Fruit fly (Drosophila melanogaster): Measurements from ENCODE around the gene CG3223.

Gene CG3223

dm6 chr3R:7977011-7977925 lies 31.9 kb upstream of the CG3223 start (continued):
- TF ChIP-seq CG13424 (tag; optimal IDR thresholded peaks at IDR 0.05): peak; percentile 7
- TF ChIP-seq Pdp1 (GFP tag; optimal IDR thresholded peaks at IDR 0.05): peak; percentile 10 to 94
- no peak for TF ChIP-seq hbn (GFP tag; IDR thresholded peaks at IDR 0.05; ENCODE audit: partially characterized antibody)
- peak; percentile 94 for TF ChIP-seq oc (tag; optimal IDR thresholded peaks at IDR 0.05)
- TF ChIP-seq CG15269 (tag; optimal IDR thresholded peaks at IDR 0.05): peak; percentile 13
- TF ChIP-seq wor (GFP tag; IDR thresholded peaks at IDR 0.05): no peak
- TF ChIP-seq MBD-R2 (GFP tag; IDR thresholded peaks at IDR 0.05): peak; percentile 35; the same call in 1 of the 2 replicates
- TF ChIP-seq Myb (GFP tag; optimal IDR thresholded peaks at IDR 0.05): peak; percentile 54
- TF ChIP-seq CG15601 (tag; optimal IDR thresholded peaks at IDR 0.05): peak; percentile 44
- peak; percentile 86 for TF ChIP-seq Lhr (GFP tag; optimal IDR thresholded peaks at IDR 0.05)
- TF ChIP-seq Atf6 (GFP tag; IDR thresholded peaks at IDR 0.05): 0 out of 2 replicates have a peak, but pooled peaks have one; percentile 35
- TF ChIP-seq Opbp (GFP tag; IDR thresholded peaks at IDR 0.05; ENCODE audit: partially characterized antibody): peak; percentile 58; the same call in 1 of the 3 replicates
- TF ChIP-seq CG7556 (GFP tag; optimal IDR thresholded peaks at IDR 0.05): no peak
- TF ChIP-seq CG5245 (GFP tag; optimal IDR thresholded peaks at IDR 0.05): no peak
- TF ChIP-seq CG1233 (GFP tag; optimal IDR thresholded peaks at IDR 0.05): peak; percentile 29
- peak; percentile 70 for TF ChIP-seq HmgD (GFP tag; optimal IDR thresholded peaks at IDR 0.05)
- TF ChIP-seq Dref (GFP tag; IDR thresholded peaks at IDR 0.05): peak; percentile 43; the same call in 1 of the 2 replicates
- no peak for TF ChIP-seq tap (tag; optimal IDR thresholded peaks at IDR 0.05)
- peak; percentile 89 for TF ChIP-seq abd-A (tag; optimal IDR thresholded peaks at IDR 0.05)
- peak; percentile 4 for TF ChIP-seq odd (GFP tag; optimal IDR thresholded peaks at IDR 0.05)
- TF ChIP-seq CG2712 (tag; optimal IDR thresholded peaks at IDR 0.05): peak; percentile 67
- no peak for TF ChIP-seq CG14014 (GFP tag; IDR thresholded peaks at IDR 0.05)
- TF ChIP-seq CG15514 (GFP tag; optimal IDR thresholded peaks at IDR 0.05): peak; percentile 77
- TF ChIP-seq CG18619 (GFP tag; optimal IDR thresholded peaks at IDR 0.05): no peak
- TF ChIP-seq CG2202 (tag; optimal IDR thresholded peaks at IDR 0.05): peak; percentile 28
- 0 out of 2 replicates have a peak, but pooled peaks have one; percentile 6 for TF ChIP-seq lmd (GFP tag; IDR thresholded peaks at IDR 0.05)
- peak; percentile 55 for TF ChIP-seq nmo (GFP tag; optimal IDR thresholded peaks at IDR 0.05)
- TF ChIP-seq ssp (GFP tag; IDR thresholded peaks at IDR 0.05): peak; percentile 76
- TF ChIP-seq CG10543 (GFP tag; optimal IDR thresholded peaks at IDR 0.05): peak; percentile 72
- TF ChIP-seq Deaf1 (tag; optimal IDR thresholded peaks at IDR 0.05): peak; percentile 50
- peak; percentile 10 for TF ChIP-seq CG12155 (GFP tag; optimal IDR thresholded peaks at IDR 0.05)
- TF ChIP-seq pita (GFP tag; optimal IDR thresholded peaks at IDR 0.05): no peak
- TF ChIP-seq CG2875 (GFP tag; optimal IDR thresholded peaks at IDR 0.05): peak; percentile 36
- TF ChIP-seq lilli (GFP tag; optimal IDR thresholded peaks at IDR 0.05): peak; percentile 43
- no peak for TF ChIP-seq Trl (optimal IDR thresholded peaks at IDR 0.05)
- no peak for TF ChIP-seq Trl (GFP tag; optimal IDR thresholded peaks at IDR 0.05)
- TF ChIP-seq Blimp-1 (GFP tag; optimal IDR thresholded peaks at IDR 0.05): no peak
- TF ChIP-seq pho (GFP tag; optimal IDR thresholded peaks at IDR 0.05): peak; percentile 20
- TF ChIP-seq jumu (GFP tag; optimal IDR thresholded peaks at IDR 0.05): peak; percentile 16
- TF ChIP-seq CG42726 (GFP tag; IDR thresholded peaks at IDR 0.05; ENCODE audit: partially characterized antibody): peak; percentile 53
- peak; percentile 99 for TF ChIP-seq sd (tag; optimal IDR thresholded peaks at IDR 0.05)
- no peak for TF ChIP-seq seq (GFP tag; IDR thresholded peaks at IDR 0.05)
- no peak for TF ChIP-seq Rfx (GFP tag; IDR thresholded peaks at IDR 0.05)
- peak; percentile 29 for TF ChIP-seq CG17829 (tag; optimal IDR thresholded peaks at IDR 0.05)
- TF ChIP-seq CG32767 (GFP tag; IDR thresholded peaks at IDR 0.05): peak; percentile 58; the same call in 1 of the 2 replicates
- peak; percentile 9 for TF ChIP-seq CG13624 (GFP tag; optimal IDR thresholded peaks at IDR 0.05)
- TF ChIP-seq cwo (GFP tag; optimal IDR thresholded peaks at IDR 0.05): peak; percentile 6
- TF ChIP-seq CG3726 (GFP tag; IDR thresholded peaks at IDR 0.05): no peak
